Worm (Caenorhabditis elegans) whole organism, L1 larva: ENCODE data around the gene fbxa-6.

Experiments used
- C16A3.4 ChIP-seq: fragments of 150-350 bp; optimal IDR thresholded peaks from 2 replicates; lab custom pipeline; 2014; ENCODE audit warnings: missing biosample characterization, missing genetic modification characterization
- F16B12.6 ChIP-seq: fragments of 150-350 bp; optimal IDR thresholded peaks from 2 replicates; lab custom pipeline; 2014; ENCODE audit warnings: missing biosample characterization, missing genetic modification characterization
- aly-2 ChIP-seq: fragments of 150-350 bp; optimal IDR thresholded peaks from 2 replicates; lab custom pipeline; 2014; ENCODE audit warnings: missing biosample characterization, missing genetic modification characterization
- blmp-1 ChIP-seq: fragments of 150-350 bp; optimal IDR thresholded peaks from 2 replicates; lab custom pipeline; 2014; ENCODE audit warnings: missing biosample characterization, missing genetic modification characterization
- ceh-63 ChIP-seq: fragments of 200-800 bp; sonication (Bioruptor generic); optimal IDR thresholded peaks from 2 replicates; lab custom pipeline; 2018; ENCODE audit warnings: mild to moderate bottlenecking, missing genetic modification characterization, missing compliant biosample characterization
- ceh-8 ChIP-seq: fragments of 200-800 bp; sonication (Bioruptor generic); optimal IDR thresholded peaks from 2 replicates; lab custom pipeline; 2018; ENCODE audit warnings: mild to moderate bottlenecking, missing genetic modification characterization, moderate library complexity, missing compliant biosample characterization
- dpl-1 ChIP-seq, 3 experiments: fragments of 150-350 bp in 2 of 3; sonication (generic microtip) in 1 of 3; optimal IDR thresholded peaks; 2 replicates each; lab custom pipeline; 2014 to 2017; ENCODE audit warnings: missing biosample characterization in 3 of 3, missing genetic modification characterization in 3 of 3, missing genetic modification reagents in 3 of 3
- dsc-1 ChIP-seq: sonication (generic microtip); optimal IDR thresholded peaks from 2 replicates; lab custom pipeline; 2016; ENCODE audit warnings: mild to moderate bottlenecking, missing genetic modification characterization, missing compliant biosample characterization
- efl-1 ChIP-seq, 4 experiments: fragments of 150-350 bp; optimal IDR thresholded peaks in 3 of 4; peaks in 1 of 4; 1 replicate in 1 of 4; 2 replicates in 3 of 4; lab custom pipeline; 2014; ENCODE audit warnings: missing biosample characterization in 2 of 4, missing genetic modification characterization in 2 of 4, missing genetic modification reagents in 2 of 4
- elt-2 ChIP-seq: sonication (generic microtip); optimal IDR thresholded peaks from 2 replicates; lab custom pipeline; 2016; ENCODE audit warnings: missing genetic modification characterization, mild to moderate bottlenecking, inconsistent platforms, missing compliant biosample characterization, missing genetic modification reagents
- elt-3 ChIP-seq, 6 experiments: fragments of 150-350 bp in 1 of 6; sonication (generic microtip); optimal IDR thresholded peaks; 2 replicates each; lab custom pipeline; 2017 to 2018; ENCODE audit warnings: missing biosample characterization in 6 of 6, missing genetic modification characterization in 6 of 6, inconsistent platforms in 1 of 6
- ets-5 ChIP-seq: fragments of 200-800 bp; sonication (Bioruptor generic); IDR thresholded peaks from 2 replicates; pipeline ENCODE4 v1.3.6; 2022; ENCODE audit warnings: missing genetic modification characterization, missing compliant biosample characterization
- hpl-2 ChIP-seq: fragments of 150-350 bp; optimal IDR thresholded peaks from 2 replicates; lab custom pipeline; 2014; ENCODE audit warnings: missing biosample characterization, missing genetic modification reagents, missing genetic modification characterization
- lin-13 ChIP-seq: fragments of 150-350 bp; optimal IDR thresholded peaks from 2 replicates; lab custom pipeline; 2014; ENCODE audit warnings: missing biosample characterization, missing genetic modification reagents, missing genetic modification characterization
- lin-14 ChIP-seq: fragments of 200-800 bp; sonication (Bioruptor generic); optimal IDR thresholded peaks from 2 replicates; lab custom pipeline; 2018; ENCODE audit warnings: mild to moderate bottlenecking, missing genetic modification characterization, moderate library complexity, missing compliant biosample characterization
- lin-15B ChIP-seq: fragments of 150-350 bp; sonication (generic microtip); optimal IDR thresholded peaks from 3 replicates; lab custom pipeline; 2014; ENCODE audit warnings: missing biosample characterization, missing genetic modification characterization
- lin-35 ChIP-seq, 2 experiments: fragments of 150-350 bp; optimal IDR thresholded peaks; 2 replicates each; lab custom pipeline; 2014; ENCODE audit warnings: missing biosample characterization in 2 of 2, missing genetic modification characterization in 2 of 2, missing genetic modification reagents in 2 of 2
- lin-39 ChIP-seq: fragments of 150-350 bp; optimal IDR thresholded peaks from 2 replicates; lab custom pipeline; 2014; ENCODE audit warnings: missing biosample characterization, missing genetic modification reagents, missing genetic modification characterization
- mdl-1 ChIP-seq, 2 experiments: fragments of 150-350 bp; optimal IDR thresholded peaks; 2 replicates each; lab custom pipeline; 2014 to 2017; ENCODE audit warnings: missing biosample characterization in 2 of 2, missing genetic modification characterization in 2 of 2, inconsistent platforms in 1 of 2
- mep-1 ChIP-seq: fragments of 150-350 bp; optimal IDR thresholded peaks from 2 replicates; lab custom pipeline; 2014; ENCODE audit warnings: missing biosample characterization, missing genetic modification characterization
- nhr-19 ChIP-seq: fragments of 200-800 bp; sonication (Bioruptor generic); conservative IDR thresholded peaks from 2 replicates; pipeline ENCODE4 v1.3.6; 2022; ENCODE audit warnings: missing genetic modification characterization, missing compliant biosample characterization
- nhr-20 ChIP-seq: sonication (generic microtip); optimal IDR thresholded peaks from 2 replicates; lab custom pipeline; 2016; ENCODE audit warnings: mild to moderate bottlenecking, missing genetic modification characterization, missing compliant biosample characterization
- nhr-28 ChIP-seq: fragments of 150-350 bp; optimal IDR thresholded peaks from 2 replicates; lab custom pipeline; 2014; ENCODE audit warnings: missing biosample characterization, missing genetic modification characterization
- nhr-47 ChIP-seq: sonication (generic microtip); optimal IDR thresholded peaks from 2 replicates; lab custom pipeline; 2016; ENCODE audit warnings: mild to moderate bottlenecking, missing genetic modification characterization, moderate library complexity, missing compliant biosample characterization
- nhr-71 ChIP-seq: sonication (generic microtip); optimal IDR thresholded peaks from 2 replicates; lab custom pipeline; 2016; ENCODE audit warnings: mild to moderate bottlenecking, missing genetic modification characterization, moderate library complexity, missing compliant biosample characterization
- nhr-85 ChIP-seq: sonication (generic microtip); peaks from one replicate; lab custom pipeline; 2016; ENCODE audit warnings: missing genetic modification characterization, inconsistent platforms, missing compliant biosample characterization
- nhr-90 ChIP-seq: sonication (generic microtip); optimal IDR thresholded peaks from 2 replicates; lab custom pipeline; 2016; ENCODE audit warnings: mild to moderate bottlenecking, missing genetic modification characterization, missing compliant biosample characterization; ENCODE audit not compliant: poor library complexity
- snu-23 ChIP-seq: sonication (generic microtip); optimal IDR thresholded peaks from 2 replicates; lab custom pipeline; 2016; ENCODE audit warnings: missing genetic modification characterization, missing compliant biosample characterization
- unc-30 ChIP-seq: sonication (generic microtip); optimal IDR thresholded peaks from 2 replicates; lab custom pipeline; 2017; ENCODE audit warnings: missing biosample characterization, missing genetic modification characterization
- xbp-1 ChIP-seq: sonication (generic microtip); optimal IDR thresholded peaks from 2 replicates; lab custom pipeline; 2016; ENCODE audit warnings: missing genetic modification characterization, missing compliant biosample characterization

The fbxa-6 gene

ce11 chrIII:15224-15822, 12.4 kb upstream of the fbxa-6 start, which contains the start of gene H10E21.1 (continued):
- no peak for TF ChIP-seq lin-39 (tag; lab: Kevin White, UChicago)

- TF ChIP-seq lin-35 (GFP tag; optimal IDR thresholded peaks at IDR 0.05; lab: Kevin White, UChicago) (peak in 1 of 2 experiments; percentile 24), blmp-1 (tag; lab: Kevin White, UChicago) (peak; percentile 56), nhr-85 (tag; lab: Kevin White, UChicago) (peak; percentile 67), mdl-1 (tag; optimal IDR thresholded peaks at IDR 0.05; lab: Kevin White, UChicago) (no peak), unc-30 (tag; lab: Kevin White, UChicago) (no peak), dpl-1 (GFP tag; optimal IDR thresholded peaks at IDR 0.05; lab: Kevin White, UChicago) (peak in 2 of 3 experiments; percentile 16 to 43), F16B12.6 (tag; lab: Kevin White, UChicago) (no peak), snu-23 (peak; percentile 34), nhr-28 (tag; lab: Kevin White, UChicago) (no peak), nhr-20 (tag; lab: Kevin White, UChicago) (peak; percentile 18), nhr-90 (peak; percentile 50), mep-1 (tag; lab: Kevin White, UChicago) (peak; percentile 26), ceh-8 (no peak), nhr-47 (tag; lab: Kevin White, UChicago) (no peak), lin-13 (GFP tag; lab: Kevin White, UChicago) (no peak), nhr-19 (GFP tag; lab: Robert Waterston, UW) (peak; percentile 9; the same call in 1 of the 2 replicates), C16A3.4 (no peak), nhr-71 (tag; lab: Kevin White, UChicago) (peak; percentile 40), elt-3 (tag; optimal IDR thresholded peaks at IDR 0.05; lab: Kevin White, UChicago) (peak; percentile 33 to 92 (median 82)), efl-1 (optimal IDR thresholded peaks at IDR 0.05; lab: Kevin White, UChicago) (peak in 1 of 2 experiments; percentile 35), efl-1 (GFP tag; optimal IDR thresholded peaks at IDR 0.05 in 1 of 2; lab: Kevin White, UChicago) (peak; percentile 24 to 91), dsc-1 (tag; lab: Kevin White, UChicago) (no peak), elt-2 (tag; lab: Kevin White, UChicago) (peak; percentile 85)
Measured at ce11 chrIII:14671-15070, 11.8 kb upstream of the fbxa-6 start, which contains the start of gene nhr-80. TSS of gene nhr-80 (minus strand) at chrIII:14869.

- no peak for TF ChIP-seq lin-14 (GFP tag; lab: Kevin White, UChicago)
- no peak for TF ChIP-seq nhr-85 (tag; lab: Kevin White, UChicago)
- no peak for TF ChIP-seq xbp-1 (tag; lab: Kevin White, UChicago)
- no peak for TF ChIP-seq ceh-63 (GFP tag; lab: Kevin White, UChicago)
- TF ChIP-seq ets-5 (GFP tag; lab: Robert Waterston, UW), result no peak
- TF ChIP-seq lin-15B (tag; lab: Kevin White, UChicago), result no peak
- TF ChIP-seq hpl-2 (GFP tag; lab: Kevin White, UChicago), result no peak
- TF ChIP-seq aly-2, result no peak
- no peak for TF ChIP-seq dpl-1 (GFP tag; optimal IDR thresholded peaks at IDR 0.05; lab: Kevin White, UChicago)
- TF ChIP-seq ceh-8, result no peak
Measured at ce11 chrIII:14175-14574, 11.3 kb upstream of the fbxa-6 start.
